Worm (Caenorhabditis elegans): Measurements from ENCODE around the gene ceh-43.

- TF ChIP-seq lsy-2 (tag; optimal IDR thresholded peaks at IDR 0.05) (no peak), cnd-1 (tag; optimal IDR thresholded peaks at IDR 0.05) (no peak), mab-5 (tag; optimal IDR thresholded peaks at IDR 0.05) (no peak), snpc-4 (tag; optimal IDR thresholded peaks at IDR 0.05) (no peak), unc-62 (GFP tag; optimal IDR thresholded peaks at IDR 0.05) (no peak), nhr-2 (tag; optimal IDR thresholded peaks at IDR 0.05) (no peak), elt-3 (tag; optimal IDR thresholded peaks at IDR 0.05) (no peak), blmp-1 (tag; optimal IDR thresholded peaks at IDR 0.05) (no peak)
Observed at ce11 chrIII:4468390-4468789, 18.6 kb upstream of the ceh-43 start.

All from whole organism, mixed stage, embryonic.